Fruit fly (Drosophila melanogaster) whole organism, embryonic: ENCODE measurements around the gene Gr85a.

Experiments
- Abd-B ChIP-seq: fragments of 200-800 bp; sonication (Bioruptor generic); optimal IDR thresholded peaks from 2 replicates; lab custom pipeline; 2018; ENCODE audit warnings: missing biosample characterization, mild to moderate bottlenecking, missing genetic modification characterization, moderate library complexity
- Adf1 ChIP-seq: fragments of 200-800 bp; sonication (Bioruptor generic); IDR thresholded peaks from 2 replicates; pipeline ENCODE4 v1.3.6; 2022; ENCODE audit warnings: missing biosample characterization, missing genetic modification characterization
- Atf-2 ChIP-seq: fragments of 200-800 bp; sonication (Bioruptor generic); optimal IDR thresholded peaks from 2 replicates; lab custom pipeline; 2016; ENCODE audit warnings: missing biosample characterization, missing genetic modification characterization
- Awh ChIP-seq: fragments of 200-800 bp; sonication (Bioruptor generic); IDR thresholded peaks from 2 replicates; pipeline ENCODE4, ENCODE4 v1.3.6; 2022; ENCODE audit warnings: missing biosample characterization, missing genetic modification characterization
- CG10366 ChIP-seq: fragments of 200-800 bp; sonication (Bioruptor generic); IDR thresholded peaks from 2 replicates; pipeline ENCODE4 v1.3.6; 2022; ENCODE audit warnings: missing biosample characterization, missing genetic modification characterization
- CG10979 ChIP-seq: fragments of 200-800 bp; sonication (Bioruptor generic); optimal IDR thresholded peaks from 2 replicates; lab custom pipeline; 2018; ENCODE audit warnings: missing biosample characterization, mild to moderate bottlenecking, missing genetic modification characterization, moderate library complexity
- CG11398 ChIP-seq: fragments of 200-800 bp; sonication (Bioruptor generic); optimal IDR thresholded peaks from 2 replicates; lab custom pipeline; 2016; ENCODE audit warnings: missing biosample characterization, missing genetic modification characterization
- CG11696 ChIP-seq: fragments of 200-800 bp; sonication (Bioruptor generic); IDR thresholded peaks from 2 replicates; pipeline ENCODE4 v1.3.6; 2022; ENCODE audit warnings: missing biosample characterization, missing genetic modification characterization
- CG14014 ChIP-seq: fragments of 200-800 bp; sonication (Bioruptor generic); IDR thresholded peaks from 2 replicates; pipeline ENCODE4 v1.3.6; 2022; ENCODE audit warnings: missing biosample characterization, missing genetic modification characterization
- CG14441 ChIP-seq: fragments of 200-800 bp; sonication (Bioruptor generic); IDR thresholded peaks from 2 replicates; pipeline ENCODE4 v1.3.6; 2022; ENCODE audit warnings: missing biosample characterization, missing genetic modification characterization
- CG15601 ChIP-seq: fragments of 200-800 bp; sonication (Bioruptor generic); optimal IDR thresholded peaks from 3 replicates; lab custom pipeline; 2019; ENCODE audit warnings: missing biosample characterization, mild to moderate bottlenecking, missing genetic modification characterization, moderate library complexity
- CG17361 ChIP-seq: fragments of 200-800 bp; sonication (Bioruptor generic); IDR thresholded peaks from 3 replicates; pipeline ENCODE4 v1.3.6; 2022; ENCODE audit warnings: missing biosample characterization, missing genetic modification characterization
- CG17912 ChIP-seq: fragments of 200-800 bp; sonication (Bioruptor generic); optimal IDR thresholded peaks from 2 replicates; lab custom pipeline; 2018; ENCODE audit warnings: missing biosample characterization, mild to moderate bottlenecking, missing genetic modification characterization
- CG2875 ChIP-seq: fragments of 200-800 bp; sonication (Bioruptor generic); optimal IDR thresholded peaks from 2 replicates; lab custom pipeline; 2017; ENCODE audit warnings: missing biosample characterization, mild to moderate bottlenecking, missing genetic modification characterization, missing genetic modification reagents
- CG34224 ChIP-seq: fragments of 200-800 bp; sonication (Bioruptor generic); IDR thresholded peaks from 3 replicates; pipeline ENCODE4 v1.3.6; 2022; ENCODE audit warnings: missing biosample characterization, missing genetic modification characterization; ENCODE audit not compliant: partially characterized antibody
- CG4404 ChIP-seq: fragments of 200-800 bp; sonication (Bioruptor generic); IDR thresholded peaks from 2 replicates; pipeline ENCODE4 v1.3.6; 2022; ENCODE audit warnings: missing biosample characterization, missing genetic modification characterization
- CG4707 ChIP-seq: fragments of 200-800 bp; sonication (Bioruptor generic); optimal IDR thresholded peaks from 2 replicates; lab custom pipeline; 2018; ENCODE audit warnings: missing biosample characterization, mild to moderate bottlenecking, missing genetic modification characterization, moderate library complexity
- CG6254 ChIP-seq: fragments of 200-800 bp; sonication (Bioruptor generic); optimal IDR thresholded peaks from 3 replicates; lab custom pipeline; 2017; ENCODE audit warnings: mild to moderate bottlenecking, missing biosample characterization, missing genetic modification reagents, missing genetic modification characterization
- CG7745 ChIP-seq: fragments of 200-800 bp; sonication (Bioruptor generic); optimal IDR thresholded peaks from 2 replicates; lab custom pipeline; 2018; ENCODE audit warnings: missing biosample characterization, mild to moderate bottlenecking, missing genetic modification characterization, moderate library complexity
- CG8281 ChIP-seq: fragments of 200-800 bp; sonication (Bioruptor generic); optimal IDR thresholded peaks from 2 replicates; lab custom pipeline; 2018; ENCODE audit warnings: missing biosample characterization, mild to moderate bottlenecking, missing genetic modification characterization, moderate library complexity
- D19A ChIP-seq: fragments of 200-800 bp; optimal IDR thresholded peaks from 3 replicates; lab custom pipeline; 2019; ENCODE audit warnings: missing biosample characterization, mild to moderate bottlenecking, missing genetic modification characterization, moderate library complexity
- Dbx ChIP-seq: fragments of 200-800 bp; sonication (Bioruptor generic); IDR thresholded peaks from 3 replicates; pipeline ENCODE4 v1.3.6; 2022; ENCODE audit warnings: missing biosample characterization, missing genetic modification characterization
- Dfd ChIP-seq, 2 experiments: fragments of >200 bp; optimal IDR thresholded peaks; 2 replicates each; lab custom pipeline; 2017; ENCODE audit warnings: missing biosample characterization in 2 of 2, missing genetic modification characterization in 2 of 2
- Ets97D ChIP-seq: fragments of 200-800 bp; sonication (Bioruptor generic); optimal IDR thresholded peaks from 3 replicates; lab custom pipeline; 2016; ENCODE audit warnings: missing biosample characterization, missing genetic modification characterization
- Gsc ChIP-seq: fragments of 200-800 bp; sonication (Bioruptor generic); IDR thresholded peaks from 2 replicates; pipeline ENCODE4 v1.3.6; 2022; ENCODE audit warnings: missing biosample characterization, missing genetic modification characterization
- Hand ChIP-seq: fragments of 200-800 bp; sonication (Bioruptor generic); optimal IDR thresholded peaks from 2 replicates; lab custom pipeline; 2017; ENCODE audit warnings: mild to moderate bottlenecking, missing biosample characterization, missing genetic modification reagents, missing genetic modification characterization
- Med ChIP-seq: fragments of 200-800 bp; sonication (Bioruptor generic); peaks from one replicate; lab custom pipeline; 2016; ENCODE audit warnings: missing biosample characterization, missing genetic modification characterization, mild to moderate bottlenecking, inconsistent platforms, moderate library complexity
- Nf-YB ChIP-seq: fragments of 200-800 bp; sonication (Bioruptor generic); optimal IDR thresholded peaks from 3 replicates; lab custom pipeline; 2019; ENCODE audit warnings: missing biosample characterization, mild to moderate bottlenecking, missing genetic modification characterization, moderate library complexity
- Ssrp ChIP-seq: fragments of 200-800 bp; sonication (Bioruptor generic); optimal IDR thresholded peaks from 2 replicates; lab custom pipeline; 2018; ENCODE audit warnings: missing biosample characterization, mild to moderate bottlenecking, missing genetic modification characterization, moderate library complexity
- Xbp1 ChIP-seq: fragments of 200-800 bp; sonication (Bioruptor generic); optimal IDR thresholded peaks from 3 replicates; lab custom pipeline; 2016; ENCODE audit warnings: missing biosample characterization, mild to moderate bottlenecking, missing genetic modification characterization
- aop ChIP-seq: fragments of 200-800 bp; sonication (Bioruptor generic); IDR thresholded peaks from 2 replicates; pipeline ENCODE4 v1.3.6; 2022; ENCODE audit warnings: missing biosample characterization, missing genetic modification characterization
- ato ChIP-seq: fragments of 200-800 bp; sonication (Bioruptor generic); IDR thresholded peaks from 2 replicates; pipeline ENCODE4 v1.3.6; 2022; ENCODE audit warnings: missing biosample characterization, missing genetic modification characterization; ENCODE audit not compliant: partially characterized antibody
- az2 ChIP-seq: fragments of 200-800 bp; sonication (Bioruptor generic); optimal IDR thresholded peaks from 3 replicates; lab custom pipeline; 2016; ENCODE audit warnings: missing biosample characterization, missing genetic modification characterization
- croc ChIP-seq: fragments of 200-800 bp; sonication (Bioruptor generic); conservative IDR thresholded peaks from 3 replicates; pipeline ENCODE4 v1.3.6; 2022; ENCODE audit warnings: missing biosample characterization, missing genetic modification characterization
- crp ChIP-seq, 2 experiments: fragments of 200-800 bp; sonication (Bioruptor generic); optimal IDR thresholded peaks; 2 replicates in 1 of 2; 3 replicates in 1 of 2; lab custom pipeline; 2017; ENCODE audit warnings: missing biosample characterization in 2 of 2, missing genetic modification characterization in 2 of 2, mild to moderate bottlenecking in 1 of 2, moderate library complexity in 1 of 2
- da ChIP-seq: fragments of 200-800 bp; sonication (Bioruptor generic); optimal IDR thresholded peaks from 2 replicates; lab custom pipeline; 2016; ENCODE audit warnings: missing biosample characterization, missing genetic modification characterization
- eve ChIP-seq, 2 experiments: fragments of >200 bp; optimal IDR thresholded peaks; 2 replicates each; lab custom pipeline; 2017; ENCODE audit warnings: missing biosample characterization in 2 of 2, missing genetic modification characterization in 2 of 2
- gcm ChIP-seq: fragments of 200-800 bp; sonication (Bioruptor generic); optimal IDR thresholded peaks from 2 replicates; lab custom pipeline; 2019; ENCODE audit warnings: missing biosample characterization, mild to moderate bottlenecking, missing genetic modification characterization, moderate library complexity
- grau ChIP-seq: fragments of 200-800 bp; optimal IDR thresholded peaks from 3 replicates; lab custom pipeline; 2019; ENCODE audit warnings: missing biosample characterization, mild to moderate bottlenecking, missing genetic modification characterization, moderate library complexity
- h ChIP-seq: fragments of >200 bp; optimal IDR thresholded peaks from 2 replicates; lab custom pipeline; 2017
- ind ChIP-seq: fragments of 200-800 bp; sonication (Bioruptor generic); optimal IDR thresholded peaks from 3 replicates; lab custom pipeline; 2016; ENCODE audit warnings: missing biosample characterization, missing genetic modification characterization
- lmd ChIP-seq: fragments of 200-800 bp; sonication (Bioruptor generic); IDR thresholded peaks from 2 replicates; pipeline ENCODE4 v1.3.6; 2022; ENCODE audit warnings: missing biosample characterization, missing genetic modification characterization
- maf-S ChIP-seq: fragments of 200-800 bp; sonication (Bioruptor generic); optimal IDR thresholded peaks from 2 replicates; lab custom pipeline; 2016; ENCODE audit warnings: missing biosample characterization, missing genetic modification characterization
- otp ChIP-seq: fragments of 200-800 bp; sonication (Bioruptor generic); IDR thresholded peaks from 3 replicates; pipeline ENCODE4, ENCODE4 v1.3.6; 2022; ENCODE audit warnings: missing biosample characterization, missing genetic modification characterization
- pros ChIP-seq: fragments of 200-800 bp; sonication (Bioruptor generic); optimal IDR thresholded peaks from 3 replicates; lab custom pipeline; 2019; ENCODE audit warnings: missing biosample characterization, mild to moderate bottlenecking, missing genetic modification characterization, moderate library complexity
- psq ChIP-seq: fragments of 200-800 bp; sonication (Bioruptor generic); optimal IDR thresholded peaks from 2 replicates; lab custom pipeline; 2017; ENCODE audit warnings: missing biosample characterization, missing genetic modification characterization
- sqz ChIP-seq: fragments of 200-800 bp; sonication (Bioruptor generic); optimal IDR thresholded peaks from 3 replicates; lab custom pipeline; 2018; ENCODE audit warnings: missing biosample characterization, mild to moderate bottlenecking, missing genetic modification characterization
- tap ChIP-seq: fragments of 200-800 bp; optimal IDR thresholded peaks from 3 replicates; lab custom pipeline; 2019; ENCODE audit warnings: missing biosample characterization, mild to moderate bottlenecking, missing genetic modification characterization, moderate library complexity
- tll ChIP-seq, 2 experiments: fragments of 200-800 bp in 1 of 2; fragments of >200 bp in 1 of 2; sonication (Bioruptor generic) in 1 of 2; optimal IDR thresholded peaks; 2 replicates each; lab custom pipeline; 2017 to 2019; ENCODE audit warnings: missing biosample characterization in 2 of 2, missing genetic modification characterization in 2 of 2, mild to moderate bottlenecking in 1 of 2, moderate library complexity in 1 of 2

The Gr85a gene

dm6 chr3R:10042664-10043372 is 46.2 kb upstream of the Gr85a start, which contains the start of the genes Mical and CG3909 (continued):
- TF ChIP-seq aop (GFP tag; lab: Robert Waterston, UW) = peak; percentile 43; the same call in 1 of the 2 replicates
- TF ChIP-seq ind (GFP tag; lab: Kevin White, UChicago) = peak; percentile 86
- peak; percentile 53 for TF ChIP-seq croc (GFP tag; lab: Robert Waterston, UW)
- peak; percentile 93 for TF ChIP-seq Dbx
- TF ChIP-seq tap (tag; lab: Kevin White, UChicago) = peak; percentile 85
- peak; percentile 82 for TF ChIP-seq D19A (tag; lab: Kevin White, UChicago)
- peak; percentile 64 for TF ChIP-seq Adf1 (GFP tag; lab: Robert Waterston, UW)
- peak; percentile 81 for TF ChIP-seq Awh (GFP tag; lab: Robert Waterston, UW)
- TF ChIP-seq Hand (GFP tag; lab: Kevin White, UChicago) = peak; percentile 60
- peak; percentile 52 for TF ChIP-seq CG2875 (GFP tag; lab: Kevin White, UChicago)
- TF ChIP-seq CG8281 (tag; lab: Kevin White, UChicago) = peak; percentile 41
- peak; percentile 54 for TF ChIP-seq CG6254
- TF ChIP-seq lmd (GFP tag; lab: Robert Waterston, UW) = peak; percentile 86
- peak; percentile 59 for TF ChIP-seq CG4707 (GFP tag; lab: Kevin White, UChicago)
- TF ChIP-seq grau = peak; percentile 90
- TF ChIP-seq Abd-B (GFP tag; lab: Kevin White, UChicago) = peak; percentile 81
- peak; percentile 47 for TF ChIP-seq maf-S (GFP tag; lab: Kevin White, UChicago)
- peak; percentile 70 for TF ChIP-seq ato (GFP tag; lab: Robert Waterston, UW)
- peak; percentile 75 for TF ChIP-seq CG11696 (GFP tag; lab: Robert Waterston, UW)
- no peak for TF ChIP-seq da (GFP tag; lab: Kevin White, UChicago)
- peak; percentile 70 for TF ChIP-seq Nf-YB
- peak; percentile 83 for TF ChIP-seq Ssrp
- TF ChIP-seq CG14014 (GFP tag; lab: Robert Waterston, UW) = peak; percentile 90
- TF ChIP-seq pros (GFP tag; lab: Kevin White, UChicago) = no peak
- peak; percentile 87 for TF ChIP-seq otp (GFP tag; lab: Robert Waterston, UW)
- no peak for TF ChIP-seq Gsc
- peak; percentile 61; the same call in 2 of the 3 replicates for TF ChIP-seq CG34224 (GFP tag; lab: Robert Waterston, UW)
- TF ChIP-seq CG14441 (GFP tag; lab: Robert Waterston, UW) = peak; percentile 86
- TF ChIP-seq eve (GFP tag; optimal IDR thresholded peaks at IDR 0.05; lab: Kevin White, UChicago) = no peak
- peak in 1 of 2 experiments; percentile 12 for TF ChIP-seq tll (GFP tag; optimal IDR thresholded peaks at IDR 0.05; lab: Kevin White, UChicago)
- TF ChIP-seq CG11398 (GFP tag; lab: Kevin White, UChicago) = no peak
- no peak for TF ChIP-seq Dfd (GFP tag; optimal IDR thresholded peaks at IDR 0.05; lab: Kevin White, UChicago)
- TF ChIP-seq psq (GFP tag; lab: Kevin White, UChicago) = peak; percentile 69
- peak; percentile 92 for TF ChIP-seq CG17361
- TF ChIP-seq sqz = no peak
- TF ChIP-seq CG7745 (tag; lab: Kevin White, UChicago) = no peak
- TF ChIP-seq CG4404 (GFP tag; lab: Robert Waterston, UW) = peak; percentile 52; the same call in 1 of the 2 replicates
- TF ChIP-seq gcm (GFP tag; lab: Kevin White, UChicago) = peak; percentile 75
- TF ChIP-seq CG15601 (tag; lab: Kevin White, UChicago) = peak; percentile 85
- TF ChIP-seq Xbp1 (GFP tag; lab: Kevin White, UChicago) = peak; percentile 84
- TF ChIP-seq h (lab: Kevin White, UChicago) = no peak
- peak; percentile 86 for TF ChIP-seq az2 (GFP tag; lab: Kevin White, UChicago)
- peak; percentile 78 for TF ChIP-seq CG10979 (tag; lab: Kevin White, UChicago)
- peak; percentile 22 for TF ChIP-seq Atf-2 (GFP tag; lab: Kevin White, UChicago)
- peak; percentile 83 for TF ChIP-seq Med (GFP tag; lab: Kevin White, UChicago)
- peak; percentile 83 for TF ChIP-seq CG10366 (GFP tag; lab: Robert Waterston, UW)
- no peak for TF ChIP-seq CG17912 (GFP tag; lab: Kevin White, UChicago)
- TF ChIP-seq Ets97D (GFP tag; lab: Kevin White, UChicago) = peak; percentile 37
- TF ChIP-seq crp (GFP tag; optimal IDR thresholded peaks at IDR 0.05; lab: Kevin White, UChicago) = peak in 1 of 2 experiments; percentile 58
